Worm (Caenorhabditis elegans) whole organism, L2 larva: Measurements from ENCODE around the gene klp-6.
"Not testable (repeated sequence)": the region's sequence is repeated elsewhere in the genome, so short reads cannot be mapped to it uniquely, and the experiment has no call there.

Experiments used
- ZK546.5 ChIP-seq: sonication (generic microtip); optimal IDR thresholded peaks from 2 replicates; lab custom pipeline; 2017; ENCODE audit warnings: missing biosample characterization, missing genetic modification characterization
- egl-27 ChIP-seq: sonication (generic microtip); optimal IDR thresholded peaks from 3 replicates; lab custom pipeline; 2017; ENCODE audit warnings: missing biosample characterization, missing genetic modification reagents, missing genetic modification characterization
- fos-1 ChIP-seq: fragments of 150-350 bp; optimal IDR thresholded peaks from 2 replicates; lab custom pipeline; 2014; ENCODE audit warnings: missing biosample characterization, missing genetic modification characterization
- lin-13 ChIP-seq: fragments of 150-350 bp; optimal IDR thresholded peaks from 2 replicates; lab custom pipeline; 2014; ENCODE audit warnings: missing biosample characterization, missing genetic modification reagents, missing genetic modification characterization
- lin-39 ChIP-seq: fragments of 150-350 bp; optimal IDR thresholded peaks from 2 replicates; lab custom pipeline; 2014; ENCODE audit warnings: missing biosample characterization, missing genetic modification reagents, missing genetic modification characterization
- nhr-12 ChIP-seq: fragments of 150-350 bp; optimal IDR thresholded peaks from 2 replicates; lab custom pipeline; 2014; ENCODE audit warnings: missing biosample characterization, missing genetic modification characterization
- nhr-237 ChIP-seq: fragments of 150-350 bp; optimal IDR thresholded peaks from 2 replicates; lab custom pipeline; 2014; ENCODE audit warnings: missing biosample characterization, missing genetic modification characterization
- nhr-77 ChIP-seq: fragments of 150-350 bp; optimal IDR thresholded peaks from 2 replicates; lab custom pipeline; 2014; ENCODE audit warnings: missing biosample characterization, missing genetic modification characterization
- snpc-4 ChIP-seq: fragments of 150-350 bp; optimal IDR thresholded peaks from 2 replicates; lab custom pipeline; 2014; ENCODE audit warnings: missing biosample characterization, missing genetic modification characterization
- unc-39 ChIP-seq: fragments of 150-350 bp; optimal IDR thresholded peaks from 2 replicates; lab custom pipeline; 2014; ENCODE audit warnings: missing biosample characterization, missing genetic modification characterization

ce11 chrIII:5031375-5031836, 677 bp downstream of the klp-6 start:
- TF ChIP-seq egl-27 (peak; percentile 24), fos-1 (tag; lab: Kevin White, UChicago) (peak; percentile 88), lin-13 (GFP tag; lab: Kevin White, UChicago) (peak; percentile 76), snpc-4 (tag; lab: Kevin White, UChicago) (peak; percentile 27)
- TF ChIP-seq ZK546.5; nhr-12 (tag; lab: Kevin White, UChicago); nhr-77 (tag; lab: Kevin White, UChicago); unc-39 (tag; lab: Kevin White, UChicago); lin-39 (tag; lab: Kevin White, UChicago); nhr-237 (tag; lab: Kevin White, UChicago): not testable (repeated sequence)
